Fruit fly (Drosophila melanogaster) whole organism, embryonic: Measurements from ENCODE around the gene kud.

ENCODE experiments used
- CG11093 ChIP-seq: fragments of 200-800 bp; sonication (Bioruptor generic); IDR thresholded peaks from 3 replicates; pipeline ENCODE4 v1.3.6; 2022; ENCODE audit warnings: missing biosample characterization, missing genetic modification characterization
- CG1603 ChIP-seq: fragments of 200-800 bp; sonication (Bioruptor generic); optimal IDR thresholded peaks from 2 replicates; lab custom pipeline; 2019; ENCODE audit warnings: missing biosample characterization, mild to moderate bottlenecking, missing genetic modification characterization, moderate library complexity
- CG9437 ChIP-seq: fragments of 200-800 bp; sonication (Bioruptor generic); optimal IDR thresholded peaks from 2 replicates; lab custom pipeline; 2018; ENCODE audit warnings: missing biosample characterization, mild to moderate bottlenecking, missing genetic modification characterization
- TFAM ChIP-seq: fragments of 200-800 bp; sonication (Bioruptor generic); optimal IDR thresholded peaks from 2 replicates; lab custom pipeline; 2017; ENCODE audit warnings: missing biosample characterization, missing genetic modification characterization, inconsistent platforms
- exex ChIP-seq: fragments of 200-800 bp; sonication (Bioruptor generic); optimal IDR thresholded peaks from 4 replicates; lab custom pipeline; 2018; ENCODE audit warnings: missing biosample characterization, mild to moderate bottlenecking, missing genetic modification characterization, moderate library complexity
- ranshi ChIP-seq: fragments of 200-800 bp; sonication (Bioruptor generic); IDR thresholded peaks from 2 replicates; pipeline ENCODE4 v1.3.6; 2022; ENCODE audit warnings: missing biosample characterization, missing genetic modification characterization
- run ChIP-seq: fragments of 200-800 bp; sonication (Bioruptor generic); optimal IDR thresholded peaks from 3 replicates; lab custom pipeline; 2018; ENCODE audit warnings: missing biosample characterization, mild to moderate bottlenecking, missing genetic modification characterization
- sens ChIP-seq: fragments of 200-800 bp; sonication (Bioruptor generic); peaks from one replicate; lab custom pipeline; 2016; ENCODE audit warnings: missing biosample characterization, missing genetic modification characterization
- shn ChIP-seq: fragments of 200-800 bp; sonication (Bioruptor generic); optimal IDR thresholded peaks from 3 replicates; lab custom pipeline; 2016; ENCODE audit warnings: missing biosample characterization, missing genetic modification characterization
- zfh1 ChIP-seq: fragments of 200-800 bp; sonication (Bioruptor generic); IDR thresholded peaks from 3 replicates; pipeline ENCODE4 v1.3.6; 2022; ENCODE audit warnings: missing biosample characterization, missing genetic modification characterization

- TF ChIP-seq TFAM (GFP tag; lab: Kevin White, UChicago) (no peak), CG1603 (no peak), shn (GFP tag; lab: Kevin White, UChicago) (no peak), run (no peak), sens (peak; percentile 52), CG9437 (GFP tag; lab: Kevin White, UChicago) (no peak), CG11093 (GFP tag; lab: Robert Waterston, UW) (no peak), ranshi (no peak), zfh1 (GFP tag; lab: Robert Waterston, UW) (no peak), exex (tag; lab: Kevin White, UChicago) (no peak)
Observed at dm6 chr3L:16796603-16797002, 48.2 kb downstream of the kud start.
